Worm (Caenorhabditis elegans) whole organism, L4 larva: ENCODE results near the gene scb-1.

ENCODE experiments used
- D1046.2 ChIP-seq: fragments of 200-800 bp; sonication (Bioruptor generic); IDR thresholded peaks from 2 replicates; pipeline ENCODE4 v1.3.6; 2022; ENCODE audit warnings: missing genetic modification characterization, missing compliant biosample characterization
- F10B5.3 ChIP-seq: sonication (generic microtip); optimal IDR thresholded peaks from 2 replicates; lab custom pipeline; 2016; ENCODE audit warnings: mild to moderate bottlenecking, missing genetic modification characterization, missing compliant biosample characterization
- F37D6.2 ChIP-seq: sonication (generic microtip); optimal IDR thresholded peaks from 2 replicates; lab custom pipeline; 2016; ENCODE audit warnings: mild to moderate bottlenecking, missing genetic modification characterization, missing compliant biosample characterization
- T20F7.1 ChIP-seq: fragments of 200-800 bp; sonication (Bioruptor generic); optimal IDR thresholded peaks from 2 replicates; lab custom pipeline; 2018; ENCODE audit warnings: mild to moderate bottlenecking, missing genetic modification characterization, missing compliant biosample characterization
- ZK546.5 ChIP-seq, 2 experiments: sonication (generic microtip); optimal IDR thresholded peaks; 2 replicates each; lab custom pipeline; 2017; ENCODE audit warnings: missing biosample characterization in 2 of 2, missing genetic modification characterization in 2 of 2
- aly-2 ChIP-seq: sonication (generic microtip); optimal IDR thresholded peaks from 2 replicates; lab custom pipeline; 2018; ENCODE audit warnings: missing biosample characterization, missing genetic modification characterization
- arid-1 ChIP-seq: fragments of 200-800 bp; sonication (Bioruptor generic); conservative IDR thresholded peaks from 2 replicates; pipeline ENCODE4 v1.3.6; 2022; ENCODE audit warnings: missing genetic modification reagents, missing genetic modification characterization, missing compliant biosample characterization
- attf-4 ChIP-seq: sonication (generic microtip); optimal IDR thresholded peaks from 3 replicates; lab custom pipeline; 2017; ENCODE audit warnings: missing biosample characterization, missing genetic modification characterization
- ceh-20 ChIP-seq: fragments of 200-800 bp; sonication (Bioruptor generic); IDR thresholded peaks from 2 replicates; pipeline ENCODE4 v1.3.6; 2022; ENCODE audit warnings: missing genetic modification reagents, missing genetic modification characterization, missing compliant biosample characterization
- ceh-32 ChIP-seq: sonication (generic microtip); optimal IDR thresholded peaks from 2 replicates; lab custom pipeline; 2016; ENCODE audit warnings: mild to moderate bottlenecking, missing genetic modification characterization, missing compliant biosample characterization; ENCODE audit not compliant: poor library complexity
- ceh-44 ChIP-seq: fragments of 200-800 bp; sonication (Bioruptor generic); IDR thresholded peaks from 2 replicates; pipeline ENCODE4 v1.3.6; 2022; ENCODE audit warnings: missing genetic modification reagents, missing genetic modification characterization, missing compliant biosample characterization
- ceh-62 ChIP-seq: sonication (generic microtip); optimal IDR thresholded peaks from 2 replicates; lab custom pipeline; 2017; ENCODE audit warnings: missing biosample characterization, missing genetic modification characterization
- cey-2 ChIP-seq: sonication (generic microtip); optimal IDR thresholded peaks from 3 replicates; lab custom pipeline; 2017; ENCODE audit warnings: missing genetic modification characterization, mild to moderate bottlenecking, missing compliant biosample characterization, antibody characterized with exemption, borderline replicate concordance; ENCODE audit not compliant: insufficient read depth
- dve-1 ChIP-seq: sonication (generic microtip); optimal IDR thresholded peaks from 2 replicates; lab custom pipeline; 2017; ENCODE audit warnings: antibody characterized with exemption, mild to moderate bottlenecking, missing genetic modification characterization, missing compliant biosample characterization; ENCODE audit not compliant: insufficient read depth
- fkh-10 ChIP-seq: fragments of 150-350 bp; optimal IDR thresholded peaks from 2 replicates; lab custom pipeline; 2014; ENCODE audit warnings: missing biosample characterization, missing genetic modification reagents, missing genetic modification characterization
- lin-13 ChIP-seq: fragments of 150-350 bp; optimal IDR thresholded peaks from 2 replicates; lab custom pipeline; 2014; ENCODE audit warnings: missing biosample characterization, missing genetic modification reagents, missing genetic modification characterization
- lin-39 ChIP-seq: fragments of 150-350 bp; optimal IDR thresholded peaks from 2 replicates; lab custom pipeline; 2014; ENCODE audit warnings: missing biosample characterization, missing genetic modification reagents, missing genetic modification characterization
- lir-3 ChIP-seq: sonication (generic microtip); optimal IDR thresholded peaks from 2 replicates; lab custom pipeline; 2016; ENCODE audit warnings: mild to moderate bottlenecking, missing genetic modification characterization, missing compliant biosample characterization
- lsy-2 ChIP-seq, 2 experiments: fragments of 150-350 bp in 1 of 2; sonication (generic microtip) in 1 of 2; optimal IDR thresholded peaks; 2 replicates each; lab custom pipeline; 2014 to 2017; ENCODE audit warnings: missing biosample characterization in 2 of 2, missing genetic modification characterization in 2 of 2
- mep-1 ChIP-seq: fragments of 150-350 bp; sonication (generic microtip); optimal IDR thresholded peaks from 3 replicates; lab custom pipeline; 2014; ENCODE audit warnings: missing biosample characterization, missing genetic modification characterization
- mxl-2 ChIP-seq: fragments of 200-800 bp; sonication (Bioruptor generic); conservative IDR thresholded peaks from 2 replicates; pipeline ENCODE4 v1.3.6; 2022; ENCODE audit warnings: missing genetic modification reagents, missing genetic modification characterization, missing compliant biosample characterization
- mxl-3 ChIP-seq: fragments of 200-800 bp; sonication (Bioruptor generic); optimal IDR thresholded peaks from 2 replicates; lab custom pipeline; 2018; ENCODE audit warnings: mild to moderate bottlenecking, missing genetic modification characterization, missing compliant biosample characterization
- nhr-10 ChIP-seq: fragments of 150-350 bp; optimal IDR thresholded peaks from 2 replicates; lab custom pipeline; 2014; ENCODE audit warnings: missing biosample characterization, missing genetic modification characterization
- nhr-111 ChIP-seq: fragments of 200-800 bp; sonication (Bioruptor generic); optimal IDR thresholded peaks from 2 replicates; lab custom pipeline; 2018; ENCODE audit warnings: mild to moderate bottlenecking, missing genetic modification characterization, missing compliant biosample characterization
- nhr-28 ChIP-seq: fragments of 150-350 bp; optimal IDR thresholded peaks from 2 replicates; lab custom pipeline; 2014; ENCODE audit warnings: missing biosample characterization, missing genetic modification characterization
- nhr-42 ChIP-seq: fragments of 200-800 bp; sonication (Bioruptor generic); IDR thresholded peaks from 2 replicates; pipeline ENCODE4 v1.3.6; 2022; ENCODE audit warnings: missing genetic modification characterization, missing compliant biosample characterization
- nhr-6 ChIP-seq: fragments of 150-350 bp; optimal IDR thresholded peaks from 2 replicates; lab custom pipeline; 2014; ENCODE audit warnings: missing biosample characterization, missing genetic modification characterization
- nhr-76 ChIP-seq: fragments of 150-350 bp; optimal IDR thresholded peaks from 2 replicates; lab custom pipeline; 2014; ENCODE audit warnings: missing biosample characterization, missing genetic modification characterization
- sdz-12 ChIP-seq: fragments of 200-800 bp; sonication (Bioruptor generic); optimal IDR thresholded peaks from 2 replicates; lab custom pipeline; 2018; ENCODE audit warnings: mild to moderate bottlenecking, missing genetic modification characterization, missing compliant biosample characterization
- skn-1 ChIP-seq: fragments of 150-350 bp; optimal IDR thresholded peaks from 2 replicates; lab custom pipeline; 2014; ENCODE audit warnings: missing biosample characterization, missing genetic modification characterization
- unc-39 ChIP-seq: sonication (generic microtip); optimal IDR thresholded peaks from 2 replicates; lab custom pipeline; 2017; ENCODE audit warnings: missing biosample characterization, missing genetic modification characterization
- unc-62 ChIP-seq, 3 experiments: fragments of 150-350 bp in 1 of 3; sonication (generic microtip); optimal IDR thresholded peaks in 2 of 3; peaks in 1 of 3; 1 replicate in 1 of 3; 2 replicates in 2 of 3; lab custom pipeline; 2014 to 2017; ENCODE audit warnings: missing biosample characterization in 3 of 3, missing genetic modification characterization in 3 of 3, missing genetic modification reagents in 3 of 3, missing genotype in 1 of 3
- zfp-3 ChIP-seq: fragments of 200-800 bp; sonication (Bioruptor generic); conservative IDR thresholded peaks from 2 replicates; pipeline ENCODE4 v1.3.6; 2022; ENCODE audit warnings: missing genetic modification reagents, missing genetic modification characterization, missing compliant biosample characterization
- ztf-7 ChIP-seq: fragments of 150-350 bp; optimal IDR thresholded peaks from 2 replicates; lab custom pipeline; 2014; ENCODE audit warnings: missing biosample characterization, missing genetic modification characterization

Gene scb-1

ce11 chrV:11167745-11168144 is 48.2 kb upstream of the scb-1 start:
- no peak for TF ChIP-seq lin-13 (GFP tag; lab: Kevin White, UChicago)
- TF ChIP-seq D1046.2: no peak
- no peak for TF ChIP-seq arid-1 (GFP tag; lab: Robert Waterston, UW)
- no peak for TF ChIP-seq mep-1 (tag; lab: Kevin White, UChicago)
- TF ChIP-seq nhr-76 (tag; lab: Kevin White, UChicago): no peak
- no peak for TF ChIP-seq attf-4
- TF ChIP-seq lin-39 (tag; lab: Kevin White, UChicago): no peak
- TF ChIP-seq fkh-10 (GFP tag; lab: Kevin White, UChicago): peak; percentile 72
- no peak for TF ChIP-seq lsy-2 (tag; optimal IDR thresholded peaks at IDR 0.05; lab: Kevin White, UChicago)

ce11 chrV:11164475-11164874 is 45.0 kb upstream of the scb-1 start, which contains the start of gene srg-40:
Gene srg-40, minus strand, starts transcription at chrV:11164575.
- TF ChIP-seq aly-2 (tag; lab: Kevin White, UChicago): no peak
- TF ChIP-seq mxl-2 (GFP tag; lab: Robert Waterston, UW): no peak
- TF ChIP-seq nhr-10 (tag; lab: Kevin White, UChicago): no peak
- TF ChIP-seq mxl-3: no peak
- no peak for TF ChIP-seq nhr-111 (GFP tag; lab: Kevin White, UChicago)
- TF ChIP-seq nhr-6 (tag; lab: Kevin White, UChicago): no peak
- TF ChIP-seq skn-1 (tag; lab: Kevin White, UChicago): no peak
- TF ChIP-seq nhr-28 (tag; lab: Kevin White, UChicago): no peak

ce11 chrV:11161791-11162190 is 42.3 kb upstream of the scb-1 start, which contains the start of gene srg-41:
Gene srg-41, minus strand, starts transcription at chrV:11161891.
- TF ChIP-seq nhr-6 (tag; lab: Kevin White, UChicago) (no peak), T20F7.1 (GFP tag; lab: Kevin White, UChicago) (no peak), dve-1 (tag; lab: Kevin White, UChicago) (no peak), F10B5.3 (tag; lab: Kevin White, UChicago) (no peak), zfp-3 (no peak), ZK546.5 (tag; optimal IDR thresholded peaks at IDR 0.05; lab: Kevin White, UChicago) (no peak), nhr-76 (tag; lab: Kevin White, UChicago) (no peak), lin-39 (tag; lab: Kevin White, UChicago) (no peak), unc-39 (tag; lab: Kevin White, UChicago) (no peak), nhr-111 (GFP tag; lab: Kevin White, UChicago) (no peak), nhr-28 (tag; lab: Kevin White, UChicago) (no peak), sdz-12 (GFP tag; lab: Kevin White, UChicago) (no peak), lir-3 (tag; lab: Kevin White, UChicago) (no peak), ceh-32 (tag; lab: Kevin White, UChicago) (no peak), ztf-7 (no peak), cey-2 (tag; lab: Kevin White, UChicago) (no peak)
- TF ChIP-seq, all 104 proteins: peak for 0

ce11 chrV:11157947-11158346 is 38.4 kb upstream of the scb-1 start, which contains the start of gene srg-42:
Gene srg-42, minus strand, starts transcription at chrV:11158047.
- TF ChIP-seq ceh-44 (GFP tag; lab: Robert Waterston, UW) (no peak), ceh-62 (tag; lab: Kevin White, UChicago) (no peak), ceh-20 (GFP tag; lab: Robert Waterston, UW) (no peak), mep-1 (tag; lab: Kevin White, UChicago) (no peak), nhr-42 (GFP tag; lab: Robert Waterston, UW) (no peak), aly-2 (tag; lab: Kevin White, UChicago) (no peak), unc-62 (GFP tag; optimal IDR thresholded peaks at IDR 0.05 in 1 of 2; lab: Kevin White, UChicago) (no peak), unc-62 (tag; optimal IDR thresholded peaks at IDR 0.05; lab: Kevin White, UChicago) (no peak), F37D6.2 (tag; lab: Kevin White, UChicago) (no peak), zfp-3 (no peak)
